Worm (Caenorhabditis elegans) whole organism, L4 larva: ENCODE measurements around the gene C06A6.7.

ENCODE experiments used
- D1046.2 ChIP-seq: fragments of 200-800 bp; sonication (Bioruptor generic); IDR thresholded peaks from 2 replicates; pipeline ENCODE4 v1.3.6; 2022; ENCODE audit warnings: missing genetic modification characterization, missing compliant biosample characterization
- F44E2.7 ChIP-seq: fragments of 200-800 bp; sonication (Bioruptor generic); IDR thresholded peaks from 2 replicates; pipeline ENCODE4 v2.1.2; 2022; ENCODE audit warnings: missing genetic modification characterization, missing compliant biosample characterization
- F49E8.2 ChIP-seq: sonication (generic microtip); optimal IDR thresholded peaks from 2 replicates; lab custom pipeline; 2016; ENCODE audit warnings: missing compliant biosample characterization, mild to moderate bottlenecking, missing genetic modification characterization, borderline replicate concordance
- Y48G9A.11 ChIP-seq: fragments of 200-800 bp; sonication (Bioruptor generic); IDR thresholded peaks from 2 replicates; pipeline ENCODE4 v1.3.6; 2022; ENCODE audit warnings: missing genetic modification reagents, missing genetic modification characterization, missing compliant biosample characterization
- ZK337.2 ChIP-seq: fragments of 200-800 bp; sonication (Bioruptor generic); IDR thresholded peaks from 2 replicates; pipeline ENCODE4 v1.3.6; 2022; ENCODE audit warnings: missing genetic modification reagents, missing genetic modification characterization, missing compliant biosample characterization
- ZK546.5 ChIP-seq, 2 experiments: sonication (generic microtip); optimal IDR thresholded peaks; 2 replicates each; lab custom pipeline; 2017; ENCODE audit warnings: missing biosample characterization in 2 of 2, missing genetic modification characterization in 2 of 2
- aha-1 ChIP-seq: fragments of 150-350 bp; peaks from one replicate; lab custom pipeline; 2014; ENCODE audit warnings: missing biosample characterization, missing genetic modification characterization
- ama-1 ChIP-seq: fragments of 150-350 bp; optimal IDR thresholded peaks from 2 replicates; lab custom pipeline; 2014; ENCODE audit warnings: inconsistent platforms, mixed read lengths
- arid-1 ChIP-seq: fragments of 200-800 bp; sonication (Bioruptor generic); conservative IDR thresholded peaks from 2 replicates; pipeline ENCODE4 v1.3.6; 2022; ENCODE audit warnings: missing genetic modification reagents, missing genetic modification characterization, missing compliant biosample characterization
- ceh-20 ChIP-seq: fragments of 200-800 bp; sonication (Bioruptor generic); IDR thresholded peaks from 2 replicates; pipeline ENCODE4 v1.3.6; 2022; ENCODE audit warnings: missing genetic modification reagents, missing genetic modification characterization, missing compliant biosample characterization
- ceh-28 ChIP-seq: fragments of 150-350 bp; optimal IDR thresholded peaks from 2 replicates; lab custom pipeline; 2014; ENCODE audit warnings: missing biosample characterization, missing genetic modification reagents, missing genetic modification characterization
- ceh-32 ChIP-seq: sonication (generic microtip); optimal IDR thresholded peaks from 2 replicates; lab custom pipeline; 2016; ENCODE audit warnings: mild to moderate bottlenecking, missing genetic modification characterization, missing compliant biosample characterization; ENCODE audit not compliant: poor library complexity
- ceh-82 ChIP-seq: sonication (generic microtip); optimal IDR thresholded peaks from 2 replicates; lab custom pipeline; 2017; ENCODE audit warnings: missing biosample characterization, missing genetic modification characterization
- ces-1 ChIP-seq: fragments of 150-350 bp; sonication (generic microtip); optimal IDR thresholded peaks from 4 replicates; lab custom pipeline; 2014; ENCODE audit warnings: missing biosample characterization, missing genetic modification reagents, missing genetic modification characterization
- daf-19 ChIP-seq: fragments of 200-800 bp; sonication (Bioruptor generic); conservative IDR thresholded peaks from 2 replicates; pipeline ENCODE4 v1.3.6; 2022; ENCODE audit warnings: missing genetic modification characterization, missing compliant biosample characterization
- daf-8 ChIP-seq: fragments of 200-800 bp; sonication (Bioruptor generic); IDR thresholded peaks from 2 replicates; pipeline ENCODE4 v1.3.6; 2022; ENCODE audit warnings: missing genetic modification characterization, missing compliant biosample characterization
- dmd-8 ChIP-seq: fragments of 200-800 bp; sonication (Bioruptor generic); IDR thresholded peaks from 2 replicates; pipeline ENCODE4 v1.3.6; 2022; ENCODE audit warnings: missing genetic modification characterization, missing compliant biosample characterization
- dve-1 ChIP-seq: sonication (generic microtip); optimal IDR thresholded peaks from 2 replicates; lab custom pipeline; 2017; ENCODE audit warnings: antibody characterized with exemption, mild to moderate bottlenecking, missing genetic modification characterization, missing compliant biosample characterization; ENCODE audit not compliant: insufficient read depth
- egl-27 ChIP-seq: sonication (generic microtip); optimal IDR thresholded peaks from 3 replicates; lab custom pipeline; 2017; ENCODE audit warnings: missing biosample characterization, missing genetic modification reagents, missing genetic modification characterization
- egl-43 ChIP-seq: fragments of 200-800 bp; sonication (Bioruptor generic); IDR thresholded peaks from 2 replicates; pipeline ENCODE4 v1.3.6; 2022; ENCODE audit warnings: missing genetic modification reagents, missing genetic modification characterization, missing compliant biosample characterization
- hif-1 ChIP-seq, 2 experiments: sonication (generic microtip); optimal IDR thresholded peaks; 2 replicates each; lab custom pipeline; 2016 to 2017; ENCODE audit warnings: missing compliant biosample characterization in 2 of 2, missing genetic modification characterization in 2 of 2, missing genetic modification reagents in 2 of 2, missing genotype in 2 of 2, mild to moderate bottlenecking in 1 of 2
- hmg-1.1 ChIP-seq: fragments of 200-800 bp; sonication (Bioruptor generic); IDR thresholded peaks from 2 replicates; pipeline ENCODE4 v1.3.6; 2022; ENCODE audit warnings: missing genetic modification reagents, missing genetic modification characterization, missing compliant biosample characterization
- lin-1 ChIP-seq: fragments of 200-800 bp; sonication (Bioruptor generic); IDR thresholded peaks from 2 replicates; pipeline ENCODE4 v1.3.6; 2022; ENCODE audit warnings: missing genetic modification reagents, missing genetic modification characterization, missing compliant biosample characterization
- lin-29 ChIP-seq: fragments of 200-800 bp; sonication (Bioruptor generic); IDR thresholded peaks from 2 replicates; pipeline ENCODE4 v1.3.6; 2022; ENCODE audit warnings: missing genetic modification reagents, missing genetic modification characterization, missing compliant biosample characterization
- lin-38 ChIP-seq: fragments of 200-800 bp; sonication (Bioruptor generic); IDR thresholded peaks from 2 replicates; pipeline ENCODE4 v1.3.6; 2022; ENCODE audit warnings: missing genetic modification reagents, missing genetic modification characterization, missing compliant biosample characterization
- lsy-2 ChIP-seq, 2 experiments: fragments of 150-350 bp in 1 of 2; sonication (generic microtip) in 1 of 2; optimal IDR thresholded peaks; 2 replicates each; lab custom pipeline; 2014 to 2017; ENCODE audit warnings: missing biosample characterization in 2 of 2, missing genetic modification characterization in 2 of 2
- madf-5 ChIP-seq, 2 experiments: fragments of 200-800 bp; sonication (Bioruptor generic); IDR thresholded peaks; 2 replicates each; pipeline ENCODE4 v1.3.6; 2022; ENCODE audit warnings: missing compliant biosample characterization in 2 of 2, missing genetic modification characterization in 2 of 2
- madf-9 ChIP-seq: fragments of 200-800 bp; sonication (Bioruptor generic); conservative IDR thresholded peaks from 2 replicates; pipeline ENCODE4 v1.3.6; 2022; ENCODE audit warnings: missing genetic modification reagents, missing genetic modification characterization, missing compliant biosample characterization
- mdt-29 ChIP-seq: fragments of 200-800 bp; sonication (Bioruptor generic); IDR thresholded peaks from 2 replicates; pipeline ENCODE4 v1.3.6; 2022; ENCODE audit warnings: missing genetic modification reagents, missing genetic modification characterization, missing compliant biosample characterization
- mes-2 ChIP-seq: sonication (generic microtip); optimal IDR thresholded peaks from 2 replicates; lab custom pipeline; 2016; ENCODE audit warnings: missing genotype, mild to moderate bottlenecking, missing genetic modification characterization, missing compliant biosample characterization; ENCODE audit not compliant: poor library complexity, severe bottlenecking
- mxl-3 ChIP-seq: fragments of 200-800 bp; sonication (Bioruptor generic); optimal IDR thresholded peaks from 2 replicates; lab custom pipeline; 2018; ENCODE audit warnings: mild to moderate bottlenecking, missing genetic modification characterization, missing compliant biosample characterization
- nhr-10 ChIP-seq: fragments of 150-350 bp; optimal IDR thresholded peaks from 2 replicates; lab custom pipeline; 2014; ENCODE audit warnings: missing biosample characterization, missing genetic modification characterization
- nhr-102 ChIP-seq: sonication (generic microtip); optimal IDR thresholded peaks from 2 replicates; lab custom pipeline; 2016; ENCODE audit warnings: mild to moderate bottlenecking, missing genetic modification characterization, moderate library complexity, missing compliant biosample characterization
- nhr-11 ChIP-seq: fragments of 150-350 bp; optimal IDR thresholded peaks from 2 replicates; lab custom pipeline; 2014; ENCODE audit warnings: missing biosample characterization, missing genetic modification characterization
- nhr-111 ChIP-seq: fragments of 200-800 bp; sonication (Bioruptor generic); optimal IDR thresholded peaks from 2 replicates; lab custom pipeline; 2018; ENCODE audit warnings: mild to moderate bottlenecking, missing genetic modification characterization, missing compliant biosample characterization
- nhr-28 ChIP-seq: fragments of 150-350 bp; optimal IDR thresholded peaks from 2 replicates; lab custom pipeline; 2014; ENCODE audit warnings: missing biosample characterization, missing genetic modification characterization
- nhr-42 ChIP-seq: fragments of 200-800 bp; sonication (Bioruptor generic); IDR thresholded peaks from 2 replicates; pipeline ENCODE4 v1.3.6; 2022; ENCODE audit warnings: missing genetic modification characterization, missing compliant biosample characterization
- nhr-48 ChIP-seq: sonication (generic microtip); optimal IDR thresholded peaks from 2 replicates; lab custom pipeline; 2016; ENCODE audit warnings: mild to moderate bottlenecking, missing genetic modification characterization, missing compliant biosample characterization
- nhr-77 ChIP-seq: fragments of 150-350 bp; optimal IDR thresholded peaks from 2 replicates; lab custom pipeline; 2014; ENCODE audit warnings: missing biosample characterization, missing genetic modification characterization
- php-3 ChIP-seq: fragments of 200-800 bp; sonication (Bioruptor generic); IDR thresholded peaks from 2 replicates; pipeline ENCODE4 v1.3.6; 2022; ENCODE audit warnings: missing genetic modification reagents, missing genetic modification characterization, missing compliant biosample characterization
- rbr-2 ChIP-seq: sonication (generic microtip); optimal IDR thresholded peaks from 2 replicates; lab custom pipeline; 2016; ENCODE audit warnings: missing genotype, missing genetic modification characterization, missing compliant biosample characterization
- saeg-2 ChIP-seq: fragments of 200-800 bp; sonication (Bioruptor generic); IDR thresholded peaks from 2 replicates; pipeline ENCODE4 v1.3.6; 2022; ENCODE audit warnings: missing genetic modification reagents, missing genetic modification characterization, missing compliant biosample characterization
- spr-1 ChIP-seq: sonication (generic microtip); optimal IDR thresholded peaks from 2 replicates; lab custom pipeline; 2016; ENCODE audit warnings: mild to moderate bottlenecking, missing genetic modification characterization, missing compliant biosample characterization
- spr-3 ChIP-seq: fragments of 200-800 bp; sonication (Bioruptor generic); optimal IDR thresholded peaks from 2 replicates; lab custom pipeline; 2018; ENCODE audit warnings: mild to moderate bottlenecking, missing genetic modification characterization, missing compliant biosample characterization
- tag-97 ChIP-seq: fragments of 200-800 bp; sonication (Bioruptor generic); IDR thresholded peaks from 2 replicates; pipeline ENCODE4 v1.3.6; 2022; ENCODE audit warnings: missing genetic modification characterization, missing compliant biosample characterization
- unc-130 ChIP-seq: sonication (generic microtip); optimal IDR thresholded peaks from 2 replicates; lab custom pipeline; 2016; ENCODE audit warnings: missing genetic modification reagents, missing genetic modification characterization, missing compliant biosample characterization
- unc-62 ChIP-seq, 3 experiments: fragments of 150-350 bp in 1 of 3; sonication (generic microtip); optimal IDR thresholded peaks in 2 of 3; peaks in 1 of 3; 1 replicate in 1 of 3; 2 replicates in 2 of 3; lab custom pipeline; 2014 to 2017; ENCODE audit warnings: missing biosample characterization in 3 of 3, missing genetic modification characterization in 3 of 3, missing genetic modification reagents in 3 of 3, missing genotype in 1 of 3
- vab-7 ChIP-seq: fragments of 200-800 bp; sonication (Bioruptor generic); IDR thresholded peaks from 2 replicates; pipeline ENCODE4 v1.3.6; 2022; ENCODE audit warnings: missing genetic modification reagents, missing genetic modification characterization, missing compliant biosample characterization
- zip-11 ChIP-seq: fragments of 200-800 bp; sonication (Bioruptor generic); IDR thresholded peaks from 2 replicates; pipeline ENCODE4 v1.3.6; 2022; ENCODE audit warnings: missing genetic modification characterization, missing compliant biosample characterization
- ztf-11 ChIP-seq: fragments of 150-350 bp; optimal IDR thresholded peaks from 2 replicates; lab custom pipeline; 2014; ENCODE audit warnings: missing biosample characterization, missing genetic modification characterization

C06A6.7 gene

DNA sequence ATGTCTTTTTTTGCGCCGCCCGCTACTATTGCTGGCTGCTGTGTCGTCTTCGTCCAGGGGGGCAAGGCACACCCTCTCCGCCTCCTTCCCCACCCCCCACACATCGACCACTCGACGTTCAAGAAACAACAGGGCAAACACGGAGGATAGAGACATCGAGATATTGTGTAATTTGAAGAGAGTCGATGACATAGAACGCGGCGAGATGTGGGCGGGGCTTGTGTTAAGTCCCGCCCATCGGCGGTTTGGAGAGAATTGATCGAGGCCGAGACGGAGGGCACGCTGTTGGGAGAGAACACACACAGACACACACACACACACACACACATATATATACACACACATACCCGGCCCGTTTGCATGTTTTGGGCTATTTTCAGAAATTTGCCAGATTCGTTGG is 7.3 kb upstream of the C06A6.7 start:
- TF ChIP-seq nhr-111 (GFP tag; lab: Kevin White, UChicago) (peak; percentile 13), nhr-10 (tag; lab: Kevin White, UChicago) (no peak), egl-43 (GFP tag; lab: Robert Waterston, UW) (no peak), mxl-3 (GFP tag; lab: Kevin White, UChicago) (peak; percentile 82), dmd-8 (0 out of 2 replicates have a peak, but pooled peaks have one; percentile 55), nhr-28 (tag; lab: Kevin White, UChicago) (peak; percentile 58), nhr-11 (peak; percentile 62), madf-9 (GFP tag; lab: Robert Waterston, UW) (no peak), saeg-2 (GFP tag; lab: Robert Waterston, UW) (no peak), F44E2.7 (GFP tag; lab: Robert Waterston, UW) (0 out of 2 replicates have a peak, but pooled peaks have one; percentile 11), vab-7 (GFP tag; lab: Robert Waterston, UW) (no peak), lin-38 (GFP tag; lab: Robert Waterston, UW) (peak; percentile 49), ceh-32 (tag; lab: Kevin White, UChicago) (peak; percentile 39), spr-3 (no peak), ztf-11 (tag; lab: Kevin White, UChicago) (no peak), madf-5 (GFP tag; IDR thresholded peaks at IDR 0.05; lab: Robert Waterston, UW) (no peak), egl-27 (tag; lab: Kevin White, UChicago) (no peak), ama-1 (lab: Kevin White, UChicago) (peak; percentile 24), php-3 (GFP tag; lab: Robert Waterston, UW) (0 out of 2 replicates have a peak, but pooled peaks have one; percentile 36), tag-97 (no peak), ZK337.2 (GFP tag; lab: Robert Waterston, UW) (0 out of 2 replicates have a peak, but pooled peaks have one; percentile 53), daf-8 (GFP tag; lab: Robert Waterston, UW) (no peak), mdt-29 (GFP tag; lab: Robert Waterston, UW) (no peak), spr-1 (tag; lab: Kevin White, UChicago) (peak; percentile 54), ceh-20 (peak; percentile 70; the same call in 1 of the 2 replicates), hmg-1.1 (GFP tag; lab: Robert Waterston, UW) (peak; percentile 88), zip-11 (no peak), D1046.2 (0 out of 2 replicates have a peak, but pooled peaks have one; percentile 58), dve-1 (tag; lab: Kevin White, UChicago) (peak; percentile 77), mes-2 (tag; lab: Kevin White, UChicago) (peak; percentile 77), daf-19 (GFP tag; lab: Robert Waterston, UW) (no peak), rbr-2 (peak; percentile 91), lin-1 (GFP tag; lab: Robert Waterston, UW) (0 out of 2 replicates have a peak, but pooled peaks have one; percentile 37), arid-1 (GFP tag; lab: Robert Waterston, UW) (peak; percentile 57), Y48G9A.11 (GFP tag; lab: Robert Waterston, UW) (no peak), ceh-82 (tag; lab: Kevin White, UChicago) (no peak), unc-62 (GFP tag; optimal IDR thresholded peaks at IDR 0.05 in 1 of 2; lab: Kevin White, UChicago) (peak in 1 of 2 experiments; percentile 72), unc-62 (tag; optimal IDR thresholded peaks at IDR 0.05; lab: Kevin White, UChicago) (no peak), nhr-102 (tag; lab: Kevin White, UChicago) (peak; percentile 52), ceh-28 (tag; lab: Kevin White, UChicago) (peak; percentile 45), aha-1 (tag; lab: Kevin White, UChicago) (peak; percentile 99), ces-1 (no peak), F49E8.2 (tag; lab: Kevin White, UChicago) (no peak), hif-1 (tag; optimal IDR thresholded peaks at IDR 0.05; lab: Kevin White, UChicago) (peak in 1 of 2 experiments; percentile 60), nhr-48 (peak; percentile 52), lsy-2 (tag; optimal IDR thresholded peaks at IDR 0.05; lab: Kevin White, UChicago) (peak; percentile 29 to 74), lin-29 (GFP tag; lab: Robert Waterston, UW) (no peak), nhr-42 (GFP tag; lab: Robert Waterston, UW) (no peak), nhr-77 (tag; lab: Kevin White, UChicago) (peak; percentile 37), ZK546.5 (tag; optimal IDR thresholded peaks at IDR 0.05; lab: Kevin White, UChicago) (no peak), unc-130 (no peak)
